Fruit fly (Drosophila melanogaster) whole organism, embryonic: ENCODE measurements around the gene CG9008.

Experiments
- Ada2b ChIP-seq: fragments of 200-800 bp; sonication (Bioruptor generic); IDR thresholded peaks from 2 replicates; pipeline ENCODE4 v1.3.6; 2022; ENCODE audit warnings: missing biosample characterization, missing genetic modification characterization
- Aef1 ChIP-seq: fragments of 200-800 bp; sonication (Bioruptor generic); IDR thresholded peaks from 3 replicates; pipeline ENCODE4 v1.3.6; 2022; ENCODE audit warnings: missing biosample characterization, missing genetic modification characterization
- CG11723 ChIP-seq: fragments of 200-800 bp; sonication (Bioruptor generic); optimal IDR thresholded peaks from 2 replicates; lab custom pipeline; 2017; ENCODE audit warnings: missing biosample characterization, mild to moderate bottlenecking, missing genetic modification characterization
- CG13287 ChIP-seq: fragments of 200-800 bp; sonication (Bioruptor generic); IDR thresholded peaks from 2 replicates; pipeline ENCODE4 v1.3.6; 2022; ENCODE audit warnings: missing biosample characterization, missing genetic modification characterization; ENCODE audit not compliant: partially characterized antibody
- CG13424 ChIP-seq: fragments of 200-800 bp; sonication (Bioruptor generic); optimal IDR thresholded peaks from 2 replicates; lab custom pipeline; 2019; ENCODE audit warnings: missing biosample characterization, mild to moderate bottlenecking, missing genetic modification characterization, moderate library complexity
- CG14667 ChIP-seq: fragments of 200-800 bp; sonication (Bioruptor generic); IDR thresholded peaks from 2 replicates; pipeline ENCODE4 v1.3.6; 2022; ENCODE audit warnings: missing biosample characterization, missing genetic modification characterization
- CG15696 ChIP-seq: fragments of 200-800 bp; sonication (Bioruptor generic); optimal IDR thresholded peaks from 2 replicates; lab custom pipeline; 2019; ENCODE audit warnings: missing biosample characterization, mild to moderate bottlenecking, missing genetic modification characterization, moderate library complexity
- CG17912 ChIP-seq: fragments of 200-800 bp; sonication (Bioruptor generic); optimal IDR thresholded peaks from 2 replicates; lab custom pipeline; 2018; ENCODE audit warnings: missing biosample characterization, mild to moderate bottlenecking, missing genetic modification characterization
- CG18011 ChIP-seq: fragments of 200-800 bp; sonication (Bioruptor generic); optimal IDR thresholded peaks from 2 replicates; lab custom pipeline; 2017; ENCODE audit warnings: missing biosample characterization, missing genetic modification characterization, mild to moderate bottlenecking, moderate library complexity, missing genotype
- CG2120 ChIP-seq: fragments of 200-800 bp; sonication (Bioruptor generic); optimal IDR thresholded peaks from 3 replicates; lab custom pipeline; 2016; ENCODE audit warnings: missing biosample characterization, missing genetic modification characterization
- CG3995 ChIP-seq: fragments of 200-800 bp; sonication (Bioruptor generic); optimal IDR thresholded peaks from 3 replicates; lab custom pipeline; 2016; ENCODE audit warnings: missing biosample characterization, missing genetic modification characterization
- CG4360 ChIP-seq: fragments of 200-800 bp; sonication (Bioruptor generic); IDR thresholded peaks from 2 replicates; pipeline ENCODE4 v1.3.6; 2022; ENCODE audit warnings: missing biosample characterization, missing genetic modification characterization
- CG4730 ChIP-seq: fragments of 200-800 bp; sonication (Bioruptor generic); IDR thresholded peaks from 2 replicates; pipeline ENCODE4 v1.3.6; 2022; ENCODE audit warnings: missing biosample characterization, missing genetic modification characterization
- CG5245 ChIP-seq: fragments of 200-800 bp; sonication (Bioruptor generic); optimal IDR thresholded peaks from 3 replicates; lab custom pipeline; 2016; ENCODE audit warnings: missing biosample characterization, missing genetic modification characterization
- CoRest ChIP-seq: fragments of 200-800 bp; sonication (Bioruptor generic); optimal IDR thresholded peaks from 3 replicates; lab custom pipeline; 2018; ENCODE audit warnings: missing biosample characterization, mild to moderate bottlenecking, missing genetic modification characterization, moderate library complexity
- Deaf1 ChIP-seq: fragments of 200-800 bp; optimal IDR thresholded peaks from 3 replicates; lab custom pipeline; 2019; ENCODE audit warnings: missing biosample characterization, mild to moderate bottlenecking, missing genetic modification characterization, moderate library complexity
- ERR ChIP-seq: fragments of 200-800 bp; sonication (Bioruptor generic); optimal IDR thresholded peaks from 2 replicates; lab custom pipeline; 2016; ENCODE audit warnings: missing biosample characterization, missing genetic modification characterization
- Eip74EF ChIP-seq, 2 experiments: fragments of 200-800 bp in 1 of 2; fragments of >200 bp in 1 of 2; sonication (Bioruptor generic) in 1 of 2; optimal IDR thresholded peaks; 2 replicates each; lab custom pipeline; 2017 to 2019; ENCODE audit warnings: missing biosample characterization in 2 of 2, missing genetic modification characterization in 2 of 2, mild to moderate bottlenecking in 1 of 2, moderate library complexity in 1 of 2
- MESR4 ChIP-seq: fragments of 200-800 bp; sonication (Bioruptor generic); optimal IDR thresholded peaks from 2 replicates; lab custom pipeline; 2018; ENCODE audit warnings: missing biosample characterization, mild to moderate bottlenecking, missing genetic modification characterization, moderate library complexity
- Mrtf ChIP-seq: fragments of 200-800 bp; sonication (Bioruptor generic); IDR thresholded peaks from 3 replicates; pipeline ENCODE4 v1.3.6; 2022; ENCODE audit warnings: missing biosample characterization, missing genetic modification characterization
- NFAT ChIP-seq: fragments of 200-800 bp; sonication (Bioruptor generic); IDR thresholded peaks from 2 replicates; pipeline ENCODE4 v1.3.6; 2022; ENCODE audit warnings: missing biosample characterization, missing genetic modification characterization
- Side ChIP-seq: fragments of 200-800 bp; sonication (Bioruptor generic); optimal IDR thresholded peaks from 2 replicates; lab custom pipeline; 2016; ENCODE audit warnings: missing biosample characterization, missing genetic modification characterization
- Sry-β ChIP-seq: fragments of 200-800 bp; sonication (Bioruptor generic); optimal IDR thresholded peaks from 2 replicates; lab custom pipeline; 2018; ENCODE audit warnings: missing biosample characterization, mild to moderate bottlenecking, missing genetic modification characterization, moderate library complexity
- Sry-δ ChIP-seq: fragments of 200-800 bp; sonication (Bioruptor generic); optimal IDR thresholded peaks from 2 replicates; lab custom pipeline; 2016; ENCODE audit warnings: missing biosample characterization, missing genetic modification characterization
- Tbp ChIP-seq: fragments of >200 bp; optimal IDR thresholded peaks from 2 replicates; lab custom pipeline; 2018; ENCODE audit warnings: missing biosample characterization, missing genetic modification characterization
- YL-1 ChIP-seq: fragments of 200-800 bp; sonication (Bioruptor generic); optimal IDR thresholded peaks from 3 replicates; lab custom pipeline; 2017; ENCODE audit warnings: missing biosample characterization, mild to moderate bottlenecking, missing genetic modification characterization
- ash1 ChIP-seq: fragments of 200-800 bp; sonication (Bioruptor generic); optimal IDR thresholded peaks from 2 replicates; lab custom pipeline; 2018; ENCODE audit warnings: missing biosample characterization, mild to moderate bottlenecking, missing genetic modification characterization
- bcd ChIP-seq: fragments of 200-800 bp; sonication (Bioruptor generic); optimal IDR thresholded peaks from 2 replicates; lab custom pipeline; 2017; ENCODE audit warnings: missing biosample characterization, mild to moderate bottlenecking, missing genetic modification characterization
- cg ChIP-seq: fragments of 200-800 bp; sonication (Bioruptor generic); optimal IDR thresholded peaks from 3 replicates; lab custom pipeline; 2019; ENCODE audit warnings: missing biosample characterization, mild to moderate bottlenecking, missing genetic modification characterization, moderate library complexity
- crp ChIP-seq, 2 experiments: fragments of 200-800 bp; sonication (Bioruptor generic); optimal IDR thresholded peaks; 2 replicates in 1 of 2; 3 replicates in 1 of 2; lab custom pipeline; 2017; ENCODE audit warnings: missing biosample characterization in 2 of 2, missing genetic modification characterization in 2 of 2, mild to moderate bottlenecking in 1 of 2, moderate library complexity in 1 of 2
- cwo ChIP-seq: fragments of 200-800 bp; sonication (Bioruptor generic); optimal IDR thresholded peaks from 3 replicates; lab custom pipeline; 2017; ENCODE audit warnings: missing biosample characterization, missing genetic modification characterization, mild to moderate bottlenecking, moderate library complexity, missing genetic modification reagents
- dpn ChIP-seq, 2 experiments: fragments of 200-800 bp; sonication (Bioruptor generic); optimal IDR thresholded peaks; 3 replicates each; lab custom pipeline; 2016; ENCODE audit warnings: missing biosample characterization in 2 of 2, missing genetic modification characterization in 2 of 2
- dysf ChIP-seq: fragments of 200-800 bp; sonication (Bioruptor generic); IDR thresholded peaks from 3 replicates; pipeline ENCODE4 v1.3.6; 2022; ENCODE audit warnings: missing biosample characterization, missing genetic modification characterization
- ems ChIP-seq: fragments of 200-800 bp; sonication (Bioruptor generic); optimal IDR thresholded peaks from 3 replicates; lab custom pipeline; 2016; ENCODE audit warnings: missing biosample characterization, missing genetic modification characterization
- exex ChIP-seq: fragments of 200-800 bp; sonication (Bioruptor generic); optimal IDR thresholded peaks from 4 replicates; lab custom pipeline; 2018; ENCODE audit warnings: missing biosample characterization, mild to moderate bottlenecking, missing genetic modification characterization, moderate library complexity
- fd64A ChIP-seq: fragments of 200-800 bp; sonication (Bioruptor generic); optimal IDR thresholded peaks from 3 replicates; lab custom pipeline; 2018; ENCODE audit warnings: missing biosample characterization, mild to moderate bottlenecking, missing genetic modification characterization
- gcm ChIP-seq: fragments of 200-800 bp; sonication (Bioruptor generic); optimal IDR thresholded peaks from 2 replicates; lab custom pipeline; 2019; ENCODE audit warnings: missing biosample characterization, mild to moderate bottlenecking, missing genetic modification characterization, moderate library complexity
- gcm2 ChIP-seq: fragments of 200-800 bp; sonication (Bioruptor generic); optimal IDR thresholded peaks from 2 replicates; lab custom pipeline; 2016; ENCODE audit warnings: missing biosample characterization, missing genetic modification characterization
- gsb ChIP-seq: fragments of 200-800 bp; sonication (Bioruptor generic); IDR thresholded peaks from 2 replicates; pipeline ENCODE4 v1.3.6; 2022; ENCODE audit warnings: missing biosample characterization, missing genetic modification characterization
- insv ChIP-seq, 2 experiments: fragments of 200-800 bp; sonication (Bioruptor generic); optimal IDR thresholded peaks; 3 replicates each; lab custom pipeline; 2016 to 2018; ENCODE audit warnings: missing biosample characterization in 2 of 2, missing genetic modification characterization in 2 of 2
- inv ChIP-seq: fragments of 200-800 bp; sonication (Bioruptor generic); IDR thresholded peaks from 2 replicates; pipeline ENCODE4 v1.3.6; 2022; ENCODE audit warnings: missing biosample characterization, missing genetic modification characterization; ENCODE audit not compliant: partially characterized antibody
- knrl ChIP-seq: fragments of 200-800 bp; sonication (Bioruptor generic); IDR thresholded peaks from 3 replicates; pipeline ENCODE4 v1.3.6; 2022; ENCODE audit warnings: missing biosample characterization, missing genetic modification characterization; ENCODE audit not compliant: partially characterized antibody
- maf-S ChIP-seq: fragments of 200-800 bp; sonication (Bioruptor generic); optimal IDR thresholded peaks from 2 replicates; lab custom pipeline; 2016; ENCODE audit warnings: missing biosample characterization, missing genetic modification characterization
- pzg ChIP-seq: fragments of 200-800 bp; sonication (Bioruptor generic); optimal IDR thresholded peaks from 3 replicates; lab custom pipeline; 2018; ENCODE audit warnings: missing biosample characterization, mild to moderate bottlenecking, missing genetic modification characterization, moderate library complexity
- ro ChIP-seq: fragments of 200-800 bp; sonication (Bioruptor generic); IDR thresholded peaks from 2 replicates; pipeline ENCODE4 v1.3.6; 2022; ENCODE audit warnings: missing biosample characterization, missing genetic modification characterization
- trh ChIP-seq: fragments of 200-800 bp; sonication (Bioruptor generic); optimal IDR thresholded peaks from 2 replicates; lab custom pipeline; 2016; ENCODE audit warnings: missing biosample characterization, missing genetic modification characterization
- tx ChIP-seq: fragments of 200-800 bp; sonication (Bioruptor generic); optimal IDR thresholded peaks from 2 replicates; lab custom pipeline; 2016; ENCODE audit warnings: missing biosample characterization, missing genetic modification characterization
- zfh2 ChIP-seq: fragments of 200-800 bp; sonication (Bioruptor generic); optimal IDR thresholded peaks from 2 replicates; lab custom pipeline; 2016; ENCODE audit warnings: missing biosample characterization, missing genetic modification characterization

CG9008 gene

dm6 chr2L:13780109-13780947 lies at the start of gene CG9008, which contains the start of gene p38b (continued):
- TF ChIP-seq exex (tag; lab: Kevin White, UChicago) (peak; percentile 40), Side (no peak), CG13424 (tag; lab: Kevin White, UChicago) (peak; percentile 92), CG18011 (GFP tag; lab: Kevin White, UChicago) (peak; percentile 31), CG4360 (GFP tag; lab: Robert Waterston, UW) (no peak), dpn (GFP tag; optimal IDR thresholded peaks at IDR 0.05; lab: Kevin White, UChicago) (peak; percentile 30 to 83), gsb (no peak), CG17912 (no peak), ERR (GFP tag; lab: Kevin White, UChicago) (no peak), trh (GFP tag; lab: Kevin White, UChicago) (peak; percentile 30), NFAT (peak; percentile 85), inv (GFP tag; lab: Robert Waterston, UW) (peak; percentile 20; the same call in 1 of the 2 replicates), dysf (GFP tag; lab: Robert Waterston, UW) (peak; percentile 77), gcm (GFP tag; lab: Kevin White, UChicago) (peak; percentile 80), CG5245 (GFP tag; lab: Kevin White, UChicago) (peak; percentile 66), Tbp (GFP tag; lab: Kevin White, UChicago) (no peak), bcd (peak; percentile 85), CG13287 (GFP tag; lab: Robert Waterston, UW) (peak; percentile 43), CoRest (peak; percentile 95), CG15696 (tag; lab: Kevin White, UChicago) (peak; percentile 46), gcm2 (GFP tag; lab: Kevin White, UChicago) (peak; percentile 6), Sry-δ (peak; percentile 37), Mrtf (GFP tag; lab: Robert Waterston, UW) (peak; percentile 53; the same call in 1 of the 3 replicates), MESR4 (GFP tag; lab: Kevin White, UChicago) (peak; percentile 70), pzg (GFP tag; lab: Kevin White, UChicago) (peak; percentile 69), crp (GFP tag; optimal IDR thresholded peaks at IDR 0.05; lab: Kevin White, UChicago) (peak; percentile 60 to 93), CG4730 (GFP tag; lab: Robert Waterston, UW) (peak; percentile 58), knrl (GFP tag; lab: Robert Waterston, UW) (no peak), maf-S (GFP tag; lab: Kevin White, UChicago) (no peak), tx (GFP tag; lab: Kevin White, UChicago) (no peak), ash1 (GFP tag; lab: Kevin White, UChicago) (no peak), Aef1 (GFP tag; lab: Robert Waterston, UW) (peak; percentile 63; the same call in 2 of the 3 replicates), cg (GFP tag; lab: Kevin White, UChicago) (no peak), ro (GFP tag; lab: Robert Waterston, UW) (peak; percentile 29; the same call in 1 of the 2 replicates), cwo (GFP tag; lab: Kevin White, UChicago) (peak; percentile 80), zfh2 (GFP tag; lab: Kevin White, UChicago) (peak; percentile 41), ems (GFP tag; lab: Kevin White, UChicago) (no peak), Ada2b (peak; percentile 32; the same call in 1 of the 2 replicates), CG11723 (GFP tag; lab: Kevin White, UChicago) (peak; percentile 78), CG3995 (GFP tag; lab: Kevin White, UChicago) (no peak), CG2120 (GFP tag; lab: Kevin White, UChicago) (peak; percentile 77), Sry-β (peak; percentile 28), Deaf1 (tag; lab: Kevin White, UChicago) (peak; percentile 76), Eip74EF (GFP tag; optimal IDR thresholded peaks at IDR 0.05; lab: Kevin White, UChicago) (peak in 1 of 2 experiments; percentile 89), CG14667 (GFP tag; lab: Robert Waterston, UW) (peak; percentile 5; the same call in 1 of the 2 replicates), fd64A (GFP tag; lab: Kevin White, UChicago) (no peak), insv (GFP tag; optimal IDR thresholded peaks at IDR 0.05; lab: Kevin White, UChicago) (peak; percentile 65 to 95), YL-1 (GFP tag; lab: Kevin White, UChicago) (peak; percentile 47)
